Worm (Caenorhabditis elegans) whole organism, early embryonic: ENCODE measurements around the gene mth-1.
A peak's percentile ranks its signal among the peaks of the same experiment; 100 is the strongest.

Source experiments
- B0310.2 ChIP-seq: sonication (generic microtip); optimal IDR thresholded peaks from 2 replicates; lab custom pipeline; 2016; ENCODE audit warnings: mild to moderate bottlenecking, missing genetic modification characterization, missing compliant biosample characterization
- F13C5.2 ChIP-seq: sonication (generic microtip); optimal IDR thresholded peaks from 2 replicates; lab custom pipeline; 2017; ENCODE audit warnings: mild to moderate bottlenecking, missing genetic modification characterization, inconsistent platforms, missing compliant biosample characterization
- aly-1 ChIP-seq: sonication (generic microtip); optimal IDR thresholded peaks from 2 replicates; lab custom pipeline; 2016; ENCODE audit warnings: missing genetic modification characterization, missing compliant biosample characterization
- ama-1 ChIP-seq: fragments of 150-350 bp; optimal IDR thresholded peaks from 2 replicates; lab custom pipeline; 2014
- ceh-13 ChIP-seq: fragments of 200-800 bp; sonication (Bioruptor generic); optimal IDR thresholded peaks from 2 replicates; lab custom pipeline; 2018; ENCODE audit warnings: mild to moderate bottlenecking, missing genetic modification characterization, missing compliant biosample characterization
- ceh-36 ChIP-seq: sonication (generic microtip); optimal IDR thresholded peaks from 2 replicates; lab custom pipeline; 2016; ENCODE audit warnings: missing genetic modification characterization, inconsistent platforms, missing compliant biosample characterization
- ets-7 ChIP-seq: sonication (generic microtip); optimal IDR thresholded peaks from 2 replicates; lab custom pipeline; 2016; ENCODE audit warnings: missing genotype, missing genetic modification characterization, missing compliant biosample characterization
- flt-1 ChIP-seq: fragments of 200-800 bp; sonication (Bioruptor generic); IDR thresholded peaks from 2 replicates; pipeline ENCODE4 v1.3.6; 2022; ENCODE audit warnings: missing genetic modification characterization, missing compliant biosample characterization
- hmbx-1 ChIP-seq: sonication (generic microtip); optimal IDR thresholded peaks from 2 replicates; lab custom pipeline; 2016; ENCODE audit warnings: mild to moderate bottlenecking, missing genetic modification characterization, missing compliant biosample characterization
- hmg-4 ChIP-seq: fragments of 200-800 bp; sonication (Bioruptor generic); optimal IDR thresholded peaks from 2 replicates; lab custom pipeline; 2018; ENCODE audit warnings: mild to moderate bottlenecking, missing genetic modification characterization, missing compliant biosample characterization
- hnd-1 ChIP-seq: sonication (generic microtip); optimal IDR thresholded peaks from 2 replicates; lab custom pipeline; 2016; ENCODE audit warnings: missing genetic modification characterization, missing compliant biosample characterization
- pes-1 ChIP-seq: fragments of 200-800 bp; sonication (Bioruptor generic); IDR thresholded peaks from 2 replicates; pipeline ENCODE4 v1.3.6; 2022; ENCODE audit warnings: missing genetic modification reagents, missing genetic modification characterization, missing compliant biosample characterization
- scrt-1 ChIP-seq: fragments of 200-800 bp; sonication (Bioruptor generic); IDR thresholded peaks from 2 replicates; pipeline ENCODE4 v1.3.6; 2022; ENCODE audit warnings: missing genetic modification characterization, missing compliant biosample characterization
- sea-1 ChIP-seq: fragments of 200-800 bp; sonication (Bioruptor generic); conservative IDR thresholded peaks from 2 replicates; pipeline ENCODE4 v1.3.6; 2022; ENCODE audit warnings: missing genetic modification characterization, missing compliant biosample characterization
- tbx-11 ChIP-seq: fragments of 200-800 bp; sonication (Bioruptor generic); IDR thresholded peaks from 2 replicates; pipeline ENCODE4 v1.3.6; 2022; ENCODE audit warnings: missing genetic modification characterization, missing compliant biosample characterization
- tbx-37 ChIP-seq: fragments of 200-800 bp; sonication (Bioruptor generic); conservative IDR thresholded peaks from 2 replicates; pipeline ENCODE4 v1.3.6; 2022; ENCODE audit warnings: missing genetic modification reagents, missing genetic modification characterization, missing compliant biosample characterization
- tra-4 ChIP-seq: sonication (generic microtip); optimal IDR thresholded peaks from 2 replicates; lab custom pipeline; 2017; ENCODE audit warnings: missing genetic modification characterization, missing compliant biosample characterization

mth-1 gene

ce11 chrII:4159570-4159969 is 44.0 kb downstream of the mth-1 start:
- TF ChIP-seq tra-4 (tag; lab: Kevin White, UChicago) (no peak), hnd-1 (tag; lab: Kevin White, UChicago) (no peak), ets-7 (tag; lab: Kevin White, UChicago) (no peak), aly-1 (tag; lab: Kevin White, UChicago) (no peak), sea-1 (no peak), hmbx-1 (tag; lab: Kevin White, UChicago) (no peak), ceh-36 (tag; lab: Kevin White, UChicago) (no peak)

- TF ChIP-seq hnd-1 (tag; lab: Kevin White, UChicago) (no peak), tbx-11 (GFP tag; lab: Robert Waterston, UW) (no peak), ets-7 (tag; lab: Kevin White, UChicago) (no peak), tbx-37 (GFP tag; lab: Robert Waterston, UW) (no peak), hmbx-1 (tag; lab: Kevin White, UChicago) (no peak), ama-1 (lab: Kevin White, UChicago) (no peak), flt-1 (GFP tag; lab: Robert Waterston, UW) (no peak), pes-1 (GFP tag; lab: Robert Waterston, UW) (no peak), tra-4 (tag; lab: Kevin White, UChicago) (no peak), sea-1 (no peak), F13C5.2 (no peak), ceh-13 (GFP tag; lab: Kevin White, UChicago) (no peak), scrt-1 (no peak), aly-1 (tag; lab: Kevin White, UChicago) (no peak), hmg-4 (GFP tag; lab: Kevin White, UChicago) (no peak), B0310.2 (tag; lab: Kevin White, UChicago) (no peak), ceh-36 (tag; lab: Kevin White, UChicago) (no peak)
Observed at ce11 chrII:4157817-4158216, 45.8 kb downstream of the mth-1 start.

ce11 chrII:4155112-4155823 is 48.3 kb downstream of the mth-1 start, which contains the start of gene R03H10.2:
TSS of gene R03H10.2 (plus strand) at chrII:4155773.
- TF ChIP-seq tra-4 (tag; lab: Kevin White, UChicago) (no peak), scrt-1 (no peak), ceh-36 (tag; lab: Kevin White, UChicago) (peak; percentile 85), tbx-37 (GFP tag; lab: Robert Waterston, UW) (no peak)

ce11 chrII:4152864-4153263 is 50.7 kb downstream of the mth-1 start:
- TF ChIP-seq hmg-4 (GFP tag; lab: Kevin White, UChicago) (no peak), F13C5.2 (no peak), sea-1 (no peak), aly-1 (tag; lab: Kevin White, UChicago) (no peak), ceh-36 (tag; lab: Kevin White, UChicago) (no peak), tbx-11 (GFP tag; lab: Robert Waterston, UW) (no peak), B0310.2 (tag; lab: Kevin White, UChicago) (no peak), scrt-1 (no peak)

- TF ChIP-seq ama-1 (lab: Kevin White, UChicago) (no peak), hmbx-1 (tag; lab: Kevin White, UChicago) (no peak), hmg-4 (GFP tag; lab: Kevin White, UChicago) (peak; percentile 4)
Observed at ce11 chrII:4151499-4152132, 52.0 kb downstream of the mth-1 start.

- TF ChIP-seq F13C5.2 (no peak), ets-7 (tag; lab: Kevin White, UChicago) (no peak), aly-1 (tag; lab: Kevin White, UChicago) (no peak)
Observed at ce11 chrII:4150211-4150610, 53.4 kb downstream of the mth-1 start.

- no peak for TF ChIP-seq aly-1 (tag; lab: Kevin White, UChicago)
- TF ChIP-seq pes-1 (GFP tag; lab: Robert Waterston, UW), result no peak
Observed at ce11 chrII:4146039-4146438, 57.5 kb downstream of the mth-1 start, which contains the start of gene F56D3.1. TSS of gene F56D3.1 (plus strand) at chrII:4146339.
